Worm (Caenorhabditis elegans) whole organism, early embryonic: ENCODE measurements around the gene hrg-6.

ENCODE experiments used
- B0310.2 ChIP-seq: sonication (generic microtip); optimal IDR thresholded peaks from 2 replicates; lab custom pipeline; 2016; ENCODE audit warnings: mild to moderate bottlenecking, missing genetic modification characterization, missing compliant biosample characterization
- F13C5.2 ChIP-seq: sonication (generic microtip); optimal IDR thresholded peaks from 2 replicates; lab custom pipeline; 2017; ENCODE audit warnings: mild to moderate bottlenecking, missing genetic modification characterization, inconsistent platforms, missing compliant biosample characterization
- aly-1 ChIP-seq: sonication (generic microtip); optimal IDR thresholded peaks from 2 replicates; lab custom pipeline; 2016; ENCODE audit warnings: missing genetic modification characterization, missing compliant biosample characterization
- ama-1 ChIP-seq: fragments of 150-350 bp; optimal IDR thresholded peaks from 2 replicates; lab custom pipeline; 2014
- ceh-13 ChIP-seq: fragments of 200-800 bp; sonication (Bioruptor generic); optimal IDR thresholded peaks from 2 replicates; lab custom pipeline; 2018; ENCODE audit warnings: mild to moderate bottlenecking, missing genetic modification characterization, missing compliant biosample characterization
- ceh-36 ChIP-seq: sonication (generic microtip); optimal IDR thresholded peaks from 2 replicates; lab custom pipeline; 2016; ENCODE audit warnings: missing genetic modification characterization, inconsistent platforms, missing compliant biosample characterization
- ets-7 ChIP-seq: sonication (generic microtip); optimal IDR thresholded peaks from 2 replicates; lab custom pipeline; 2016; ENCODE audit warnings: missing genotype, missing genetic modification characterization, missing compliant biosample characterization
- flt-1 ChIP-seq: fragments of 200-800 bp; sonication (Bioruptor generic); IDR thresholded peaks from 2 replicates; pipeline ENCODE4 v1.3.6; 2022; ENCODE audit warnings: missing genetic modification characterization, missing compliant biosample characterization
- hmbx-1 ChIP-seq: sonication (generic microtip); optimal IDR thresholded peaks from 2 replicates; lab custom pipeline; 2016; ENCODE audit warnings: mild to moderate bottlenecking, missing genetic modification characterization, missing compliant biosample characterization
- hmg-4 ChIP-seq: fragments of 200-800 bp; sonication (Bioruptor generic); optimal IDR thresholded peaks from 2 replicates; lab custom pipeline; 2018; ENCODE audit warnings: mild to moderate bottlenecking, missing genetic modification characterization, missing compliant biosample characterization
- hnd-1 ChIP-seq: sonication (generic microtip); optimal IDR thresholded peaks from 2 replicates; lab custom pipeline; 2016; ENCODE audit warnings: missing genetic modification characterization, missing compliant biosample characterization
- pes-1 ChIP-seq: fragments of 200-800 bp; sonication (Bioruptor generic); IDR thresholded peaks from 2 replicates; pipeline ENCODE4 v1.3.6; 2022; ENCODE audit warnings: missing genetic modification reagents, missing genetic modification characterization, missing compliant biosample characterization
- scrt-1 ChIP-seq: fragments of 200-800 bp; sonication (Bioruptor generic); IDR thresholded peaks from 2 replicates; pipeline ENCODE4 v1.3.6; 2022; ENCODE audit warnings: missing genetic modification characterization, missing compliant biosample characterization
- sea-1 ChIP-seq: fragments of 200-800 bp; sonication (Bioruptor generic); conservative IDR thresholded peaks from 2 replicates; pipeline ENCODE4 v1.3.6; 2022; ENCODE audit warnings: missing genetic modification characterization, missing compliant biosample characterization
- tbx-11 ChIP-seq: fragments of 200-800 bp; sonication (Bioruptor generic); IDR thresholded peaks from 2 replicates; pipeline ENCODE4 v1.3.6; 2022; ENCODE audit warnings: missing genetic modification characterization, missing compliant biosample characterization
- tbx-37 ChIP-seq: fragments of 200-800 bp; sonication (Bioruptor generic); conservative IDR thresholded peaks from 2 replicates; pipeline ENCODE4 v1.3.6; 2022; ENCODE audit warnings: missing genetic modification reagents, missing genetic modification characterization, missing compliant biosample characterization
- tra-4 ChIP-seq: sonication (generic microtip); optimal IDR thresholded peaks from 2 replicates; lab custom pipeline; 2017; ENCODE audit warnings: missing genetic modification characterization, missing compliant biosample characterization

The hrg-6 gene

DNA sequence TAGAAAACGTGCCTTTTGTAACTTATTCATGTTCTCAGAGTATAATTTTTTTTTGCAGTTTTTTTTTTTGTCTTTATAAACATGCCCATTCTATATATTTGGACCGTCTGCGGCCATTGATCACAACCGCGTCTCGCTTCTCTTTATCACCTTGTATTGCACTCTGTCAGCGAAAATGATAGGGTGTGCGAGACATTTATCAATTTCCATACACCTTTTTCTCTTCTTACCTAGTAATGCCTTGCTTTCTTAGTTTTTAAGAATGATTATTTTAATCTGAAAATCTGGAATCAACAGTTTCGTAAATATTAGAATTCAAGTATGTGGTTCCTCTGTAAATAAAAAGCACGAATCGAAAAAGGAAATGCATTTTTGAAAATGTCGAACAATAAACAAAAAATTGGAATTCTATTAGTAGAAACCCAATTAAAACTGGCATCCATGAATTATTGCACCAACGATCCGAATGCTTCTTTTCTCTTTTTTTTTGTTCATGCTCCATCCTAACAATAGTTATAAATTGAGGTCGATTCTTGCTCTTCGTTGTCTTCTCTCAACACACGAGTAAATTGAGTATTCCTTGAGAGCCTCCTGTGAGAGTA is 4.8 kb downstream of the hrg-6 start:
- TF ChIP-seq scrt-1 (GFP tag; lab: Robert Waterston, UW) (no peak), tbx-37 (GFP tag; lab: Robert Waterston, UW) (no peak), pes-1 (GFP tag; lab: Robert Waterston, UW) (no peak)

DNA sequence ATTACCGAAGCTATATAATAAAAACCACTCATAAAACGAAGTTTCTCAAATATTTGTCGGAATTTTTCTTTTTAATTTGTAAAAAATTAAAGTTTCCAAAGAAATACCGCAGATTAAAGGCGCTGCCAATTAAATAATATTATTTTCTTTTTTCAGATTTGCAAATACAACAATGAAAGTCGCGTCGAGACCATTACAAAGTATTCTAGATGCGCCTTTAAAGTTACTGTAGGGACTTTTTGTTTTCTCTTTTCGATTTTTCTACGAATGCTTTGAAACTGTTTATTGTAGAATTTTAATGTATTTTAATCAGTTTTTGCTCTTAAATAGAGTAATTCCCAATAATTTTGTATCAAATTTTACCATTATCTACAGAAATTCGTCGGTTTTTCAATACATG is 5.8 kb downstream of the hrg-6 start:
- TF ChIP-seq hmg-4 (GFP tag; lab: Kevin White, UChicago): no peak
- TF ChIP-seq ama-1 (lab: Kevin White, UChicago): no peak
- TF ChIP-seq hmbx-1 (tag; lab: Kevin White, UChicago): no peak
- TF ChIP-seq ets-7 (tag; lab: Kevin White, UChicago): no peak
- TF ChIP-seq ceh-36 (tag; lab: Kevin White, UChicago): no peak
- TF ChIP-seq scrt-1 (GFP tag; lab: Robert Waterston, UW): no peak

DNA sequence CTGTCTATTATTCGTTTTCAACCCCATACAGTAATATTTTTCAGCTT is 6.1 kb downstream of the hrg-6 start, which contains the start of gene kdin-1:
kdin-1 (plus strand) TSS at position 38 of the 47 bp plus-strand sequence.
- TF ChIP-seq ceh-36 (tag; lab: Kevin White, UChicago) (no peak), tra-4 (tag; lab: Kevin White, UChicago) (no peak), hmbx-1 (tag; lab: Kevin White, UChicago) (no peak), ama-1 (lab: Kevin White, UChicago) (no peak), tbx-37 (GFP tag; lab: Robert Waterston, UW) (no peak), flt-1 (GFP tag; lab: Robert Waterston, UW) (no peak), tbx-11 (GFP tag; lab: Robert Waterston, UW) (no peak)

DNA sequence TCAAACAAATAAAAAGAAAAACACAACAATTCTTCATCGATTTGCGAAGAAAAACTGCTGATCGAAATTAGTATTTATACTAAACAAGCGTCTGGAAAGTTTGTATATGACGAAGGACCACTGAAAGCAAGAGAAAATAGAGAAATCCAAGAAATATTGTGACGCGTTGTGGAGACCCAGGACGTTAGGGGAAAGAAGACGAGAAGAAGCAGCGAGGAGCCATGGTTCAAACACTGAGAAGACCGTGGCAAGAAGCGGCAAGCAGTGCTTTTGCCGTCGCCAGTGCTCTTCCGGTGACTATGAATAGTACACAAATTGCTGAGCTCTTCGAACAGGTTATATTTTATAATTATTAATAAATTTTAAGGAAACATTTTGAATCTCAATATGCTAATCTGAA is 6.3 kb downstream of the hrg-6 start:
- TF ChIP-seq scrt-1 (GFP tag; lab: Robert Waterston, UW): no peak
- no peak for TF ChIP-seq tbx-37 (GFP tag; lab: Robert Waterston, UW)
- TF ChIP-seq ama-1 (lab: Kevin White, UChicago): no peak
- TF ChIP-seq hmbx-1 (tag; lab: Kevin White, UChicago): no peak
- no peak for TF ChIP-seq B0310.2 (tag; lab: Kevin White, UChicago)
- no peak for TF ChIP-seq hmg-4 (GFP tag; lab: Kevin White, UChicago)
- TF ChIP-seq aly-1 (tag; lab: Kevin White, UChicago): no peak
- TF ChIP-seq hnd-1: no peak
- no peak for TF ChIP-seq sea-1 (GFP tag; lab: Robert Waterston, UW)
- TF ChIP-seq tbx-11 (GFP tag; lab: Robert Waterston, UW): no peak
- TF ChIP-seq ets-7 (tag; lab: Kevin White, UChicago): no peak
- no peak for TF ChIP-seq tra-4 (tag; lab: Kevin White, UChicago)

DNA sequence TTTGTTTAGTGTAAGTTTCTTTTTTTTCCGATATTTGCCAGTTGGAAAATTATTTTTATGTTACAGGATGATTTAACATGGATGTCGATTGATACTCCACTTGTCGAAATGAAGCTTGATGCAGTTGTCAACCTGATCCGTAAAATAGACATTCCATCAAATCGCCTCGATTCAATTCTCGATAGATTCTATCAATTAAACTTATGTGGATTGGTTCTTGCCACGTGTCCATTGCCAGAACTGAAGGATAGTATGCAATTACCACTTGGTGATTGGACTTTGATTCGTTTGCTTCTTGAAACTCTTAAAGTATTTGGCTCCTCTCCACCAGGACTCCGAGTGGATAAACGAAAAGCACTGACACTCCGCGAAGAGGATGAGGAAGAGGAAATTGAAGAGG is 12.0 kb downstream of the hrg-6 start:
- no peak for TF ChIP-seq pes-1 (GFP tag; lab: Robert Waterston, UW)
- no peak for TF ChIP-seq F13C5.2 (tag; lab: Kevin White, UChicago)
- no peak for TF ChIP-seq hmg-4 (GFP tag; lab: Kevin White, UChicago)
- TF ChIP-seq ama-1 (lab: Kevin White, UChicago): no peak
- TF ChIP-seq tbx-11 (GFP tag; lab: Robert Waterston, UW): no peak
- no peak for TF ChIP-seq B0310.2 (tag; lab: Kevin White, UChicago)
- TF ChIP-seq tbx-37 (GFP tag; lab: Robert Waterston, UW): no peak
- TF ChIP-seq ets-7 (tag; lab: Kevin White, UChicago): no peak
- TF ChIP-seq hmbx-1 (tag; lab: Kevin White, UChicago): no peak
- TF ChIP-seq sea-1 (GFP tag; lab: Robert Waterston, UW): no peak
- no peak for TF ChIP-seq flt-1 (GFP tag; lab: Robert Waterston, UW)
- TF ChIP-seq scrt-1 (GFP tag; lab: Robert Waterston, UW): no peak

DNA sequence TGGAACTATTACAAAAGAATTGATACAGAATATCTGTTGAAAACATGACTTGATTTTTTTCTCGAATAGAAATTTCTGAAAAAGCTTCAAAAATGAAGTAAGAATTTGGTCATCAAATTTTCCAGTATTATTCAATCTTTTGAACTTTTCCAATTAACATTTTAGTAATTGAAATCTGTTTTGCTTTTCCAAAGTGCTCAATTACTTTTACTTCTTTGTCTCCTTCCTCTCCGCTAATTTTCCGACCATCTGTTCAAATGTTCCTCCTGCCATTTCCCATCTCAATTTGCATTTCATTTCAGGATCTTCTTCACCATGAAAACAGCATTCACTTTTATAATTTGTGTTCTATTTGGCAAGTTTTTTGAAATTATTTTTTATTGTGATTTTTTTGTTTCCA is 16.5 kb downstream of the hrg-6 start, which contains the start of gene F36H1.11:
F36H1.11 (plus strand) TSS at position 301 of the 400 bp plus-strand sequence.
- no peak for TF ChIP-seq flt-1 (GFP tag; lab: Robert Waterston, UW)
- no peak for TF ChIP-seq aly-1 (tag; lab: Kevin White, UChicago)
- no peak for TF ChIP-seq ceh-13 (GFP tag; lab: Kevin White, UChicago)
- TF ChIP-seq pes-1 (GFP tag; lab: Robert Waterston, UW): no peak
- no peak for TF ChIP-seq tbx-37 (GFP tag; lab: Robert Waterston, UW)
- TF ChIP-seq hmg-4 (GFP tag; lab: Kevin White, UChicago): no peak

DNA sequence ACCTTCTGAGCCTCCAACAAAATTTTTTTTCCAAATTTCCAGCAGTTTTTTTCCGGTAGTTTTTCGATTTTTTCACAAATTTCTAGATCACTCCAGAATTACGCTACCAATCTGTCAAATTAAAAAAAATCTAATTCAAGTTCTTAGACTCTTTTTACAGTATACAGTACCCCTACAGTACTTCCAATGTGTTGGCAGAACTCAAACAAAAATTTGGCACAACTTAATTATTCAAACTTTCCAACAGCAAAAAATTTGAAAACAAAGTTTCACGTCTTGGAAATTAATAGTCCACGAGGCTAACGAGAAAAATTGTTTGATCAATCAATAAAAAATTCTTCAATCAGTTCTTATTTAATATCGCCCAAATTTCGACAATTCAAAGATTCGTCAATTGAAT is 17.4 kb downstream of the hrg-6 start, which contains the start of gene F36H1.3:
F36H1.3 (plus strand) TSS at position 323 of the 400 bp plus-strand sequence.
- TF ChIP-seq sea-1 (GFP tag; lab: Robert Waterston, UW) (no peak), ceh-13 (GFP tag; lab: Kevin White, UChicago) (no peak), pes-1 (GFP tag; lab: Robert Waterston, UW) (no peak), F13C5.2 (tag; lab: Kevin White, UChicago) (no peak)

DNA sequence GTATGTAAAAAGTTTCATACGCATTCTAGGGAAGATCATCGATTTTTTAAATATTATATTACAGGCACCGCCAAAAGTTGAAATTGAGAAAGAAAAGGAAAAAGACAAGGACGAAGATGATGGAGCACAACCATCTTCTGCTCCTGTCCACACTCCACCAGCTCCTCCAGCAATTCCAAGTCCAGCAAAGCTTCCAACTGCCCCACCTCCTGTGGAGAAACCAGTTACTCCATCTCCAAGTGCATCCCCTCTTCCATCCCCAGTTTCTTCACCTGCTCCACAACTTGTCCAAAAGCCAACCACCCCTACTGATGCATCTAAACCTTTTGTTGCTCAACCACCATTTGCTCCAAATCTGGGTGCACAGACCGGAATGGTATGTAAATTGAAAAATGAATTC is 19.6 kb downstream of the hrg-6 start:
- TF ChIP-seq tra-4 (tag; lab: Kevin White, UChicago) (no peak), ceh-13 (GFP tag; lab: Kevin White, UChicago) (no peak), tbx-37 (GFP tag; lab: Robert Waterston, UW) (no peak), ets-7 (tag; lab: Kevin White, UChicago) (no peak), ama-1 (lab: Kevin White, UChicago) (no peak), flt-1 (GFP tag; lab: Robert Waterston, UW) (no peak), B0310.2 (tag; lab: Kevin White, UChicago) (no peak), hnd-1 (no peak), tbx-11 (GFP tag; lab: Robert Waterston, UW) (no peak), scrt-1 (GFP tag; lab: Robert Waterston, UW) (no peak), hmbx-1 (tag; lab: Kevin White, UChicago) (no peak), aly-1 (tag; lab: Kevin White, UChicago) (no peak), sea-1 (GFP tag; lab: Robert Waterston, UW) (no peak), hmg-4 (GFP tag; lab: Kevin White, UChicago) (no peak), ceh-36 (tag; lab: Kevin White, UChicago) (no peak)
